Worm (Caenorhabditis elegans) whole organism, L1 larva: ENCODE measurements around the gene cyp-25A4.
"Not testable (repeated sequence)": the region's sequence is repeated elsewhere in the genome, so short reads cannot be mapped to it uniquely, and the experiment has no call there.

Experiments
- fkh-8 ChIP-seq: sonication (generic microtip); optimal IDR thresholded peaks from 2 replicates; lab custom pipeline; 2016; ENCODE audit warnings: mild to moderate bottlenecking, missing genetic modification characterization, missing compliant biosample characterization
- fos-1 ChIP-seq: fragments of 150-350 bp; optimal IDR thresholded peaks from 2 replicates; lab custom pipeline; 2014; ENCODE audit warnings: missing biosample characterization, missing genetic modification characterization
- skn-1 ChIP-seq: fragments of 150-350 bp; optimal IDR thresholded peaks from 2 replicates; lab custom pipeline; 2014; ENCODE audit warnings: missing biosample characterization, missing genetic modification characterization

DNA sequence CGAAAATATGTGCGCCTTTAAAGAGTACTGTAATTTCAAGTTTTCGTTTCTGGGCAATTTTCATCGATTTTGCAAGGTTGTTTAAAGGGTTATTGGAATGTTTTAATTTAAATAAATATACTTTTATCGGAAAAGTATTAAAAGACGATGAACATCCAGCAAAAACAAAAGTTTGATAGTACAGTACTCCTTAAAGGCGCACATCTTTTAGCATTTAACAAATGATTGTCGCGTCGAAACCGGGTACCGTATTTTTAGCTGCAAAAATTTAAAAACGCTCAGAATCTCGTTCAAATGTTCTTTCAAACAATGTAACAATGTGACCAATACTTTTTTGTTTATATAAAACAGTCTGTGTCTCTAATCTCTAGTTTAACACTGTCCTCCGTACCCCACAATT, 11.6 kb downstream of the cyp-25A4 start, which contains the start of gene C36A4.11:
- not testable (repeated sequence) for TF ChIP-seq fkh-8, skn-1, fos-1 (tag; lab: Kevin White, UChicago)
